Fruit fly (Drosophila melanogaster): ENCODE measurements around the gene CG8289.
A peak's percentile ranks its signal among the peaks of the same experiment; 100 is the strongest.

CG8289 gene

dm6 chrX:17624983-17625401 is 10.9 kb downstream of the CG8289 start (continued):
- TF ChIP-seq fkh (GFP tag; optimal IDR thresholded peaks at IDR 0.05) (peak; percentile 51), CG6792 (GFP tag; optimal IDR thresholded peaks at IDR 0.05) (peak; percentile 89), OdsH (GFP tag; optimal IDR thresholded peaks at IDR 0.05) (peak; percentile 90), CG15336 (GFP tag; IDR thresholded peaks at IDR 0.05) (peak; percentile 95), CG9139 (GFP tag; optimal IDR thresholded peaks at IDR 0.05) (peak; percentile 68), Eip78C (GFP tag) (peak; percentile 97), cyc (GFP tag; optimal IDR thresholded peaks at IDR 0.05) (peak; percentile 92), CG10631 (GFP tag; optimal IDR thresholded peaks at IDR 0.05) (peak; percentile 75), CG11902 (GFP tag; optimal IDR thresholded peaks at IDR 0.05) (peak; percentile 71), net (GFP tag; optimal IDR thresholded peaks at IDR 0.05) (peak; percentile 90), salr (GFP tag; optimal IDR thresholded peaks at IDR 0.05) (peak; percentile 64 to 84), Sox14 (GFP tag; optimal IDR thresholded peaks at IDR 0.05) (peak; percentile 91), spab (GFP tag; optimal IDR thresholded peaks at IDR 0.05) (peak; percentile 65), CG11294 (GFP tag; IDR thresholded peaks at IDR 0.05) (peak; percentile 84), Hr39 (GFP tag; optimal IDR thresholded peaks at IDR 0.05) (peak; percentile 92), CG3919 (GFP tag; optimal IDR thresholded peaks at IDR 0.05) (peak; percentile 89), CG6808 (GFP tag; optimal IDR thresholded peaks at IDR 0.05) (peak; percentile 84), fd85E (GFP tag; optimal IDR thresholded peaks at IDR 0.05) (peak; percentile 63), CG3032 (tag; optimal IDR thresholded peaks at IDR 0.05) (peak; percentile 77), Eip75B (GFP tag; optimal IDR thresholded peaks at IDR 0.05) (peak; percentile 90), CG32006 (GFP tag; optimal IDR thresholded peaks at IDR 0.05) (peak; percentile 92), eg (GFP tag; IDR thresholded peaks at IDR 0.05) (peak; percentile 92), CG4318 (GFP tag; optimal IDR thresholded peaks at IDR 0.05) (peak; percentile 79), CG8119 (GFP tag; IDR thresholded peaks at IDR 0.05) (peak; percentile 92), CG6854 (GFP tag; optimal IDR thresholded peaks at IDR 0.05) (peak; percentile 90), CG31627 (GFP tag; optimal IDR thresholded peaks at IDR 0.05) (peak; percentile 92), Ets21C (GFP tag; optimal IDR thresholded peaks at IDR 0.05) (peak; percentile 89), Ets96B (tag; optimal IDR thresholded peaks at IDR 0.05) (peak; percentile 76), esn (GFP tag; optimal IDR thresholded peaks at IDR 0.05) (peak; percentile 95), Met (GFP tag; optimal IDR thresholded peaks at IDR 0.05) (peak; percentile 95), CG34406 (GFP tag; optimal IDR thresholded peaks at IDR 0.05) (peak; percentile 91)

dm6 chrX:17624223-17624982 is 11.4 kb downstream of the CG8289 start:
- TF ChIP-seq OdsH (GFP tag; optimal IDR thresholded peaks at IDR 0.05) (no peak), eg (GFP tag; IDR thresholded peaks at IDR 0.05) (0 out of 3 replicates have a peak, but pooled peaks have one; percentile 7), CG11294 (GFP tag; IDR thresholded peaks at IDR 0.05) (0 out of 2 replicates have a peak, but pooled peaks have one; percentile 23), CG6163 (GFP tag; IDR thresholded peaks at IDR 0.05) (no peak; the same call in 1 of the 3 replicates), CG3032 (tag; optimal IDR thresholded peaks at IDR 0.05) (no peak), vri (GFP tag; optimal IDR thresholded peaks at IDR 0.05) (peak; percentile 93), CG34406 (GFP tag; optimal IDR thresholded peaks at IDR 0.05) (no peak), CG32006 (GFP tag; optimal IDR thresholded peaks at IDR 0.05) (peak; percentile 7), Eip78C (GFP tag) (peak; percentile 61)

- TF ChIP-seq salr (GFP tag; optimal IDR thresholded peaks at IDR 0.05) (no peak), achi (GFP tag; optimal IDR thresholded peaks at IDR 0.05) (no peak), CG34406 (GFP tag; optimal IDR thresholded peaks at IDR 0.05) (no peak), fd59A (GFP tag; optimal IDR thresholded peaks at IDR 0.05) (no peak), CG11902 (GFP tag; optimal IDR thresholded peaks at IDR 0.05) (no peak), svp (GFP tag) (no peak), Hr39 (GFP tag; optimal IDR thresholded peaks at IDR 0.05) (no peak), CG6792 (GFP tag; optimal IDR thresholded peaks at IDR 0.05) (no peak), CG16779 (tag; optimal IDR thresholded peaks at IDR 0.05) (no peak), pdm3 (GFP tag; optimal IDR thresholded peaks at IDR 0.05) (no peak), dac (GFP tag; optimal IDR thresholded peaks at IDR 0.05) (no peak), CG10669 (GFP tag; optimal IDR thresholded peaks at IDR 0.05) (no peak), Hr38 (GFP tag; optimal IDR thresholded peaks at IDR 0.05) (no peak), Blimp-1 (GFP tag; optimal IDR thresholded peaks at IDR 0.05) (no peak), CG8319 (GFP tag; optimal IDR thresholded peaks at IDR 0.05) (no peak)
Observed at dm6 chrX:17622187-17622586, 13.7 kb downstream of the CG8289 start.

Data from whole organism, prepupa.